Worm (Caenorhabditis elegans) whole organism, L3 larva: Measurements from ENCODE around the gene srh-140.

ENCODE experiments used
- R02D3.7 ChIP-seq: fragments of 150-350 bp; optimal IDR thresholded peaks from 2 replicates; lab custom pipeline; 2014; ENCODE audit warnings: missing biosample characterization, missing genetic modification characterization
- ZK546.5 ChIP-seq: sonication (generic microtip); optimal IDR thresholded peaks from 2 replicates; lab custom pipeline; 2017; ENCODE audit warnings: missing biosample characterization, missing genetic modification characterization
- aly-2 ChIP-seq: fragments of 150-350 bp; optimal IDR thresholded peaks from 2 replicates; lab custom pipeline; 2014; ENCODE audit warnings: missing biosample characterization, missing genetic modification characterization
- ama-1 ChIP-seq: fragments of 150-350 bp; optimal IDR thresholded peaks from 2 replicates; lab custom pipeline; 2018
- ceh-16 ChIP-seq: sonication (generic microtip); optimal IDR thresholded peaks from 2 replicates; lab custom pipeline; 2017; ENCODE audit warnings: missing biosample characterization, missing genetic modification characterization
- ceh-28 ChIP-seq: fragments of 150-350 bp; optimal IDR thresholded peaks from 2 replicates; lab custom pipeline; 2014; ENCODE audit warnings: missing biosample characterization, missing genetic modification reagents, missing genetic modification characterization
- ceh-9 ChIP-seq: sonication (generic microtip); optimal IDR thresholded peaks from 2 replicates; lab custom pipeline; 2018; ENCODE audit warnings: missing biosample characterization, missing genetic modification characterization
- daf-12 ChIP-seq: fragments of 150-350 bp; optimal IDR thresholded peaks from 2 replicates; lab custom pipeline; 2014; ENCODE audit warnings: missing biosample characterization, missing genetic modification reagents, missing genetic modification characterization
- egl-27 ChIP-seq: sonication (generic microtip); optimal IDR thresholded peaks from 4 replicates; lab custom pipeline; 2017; ENCODE audit warnings: missing biosample characterization, missing genetic modification reagents, missing genetic modification characterization
- egl-5 ChIP-seq: fragments of 150-350 bp; optimal IDR thresholded peaks from 2 replicates; lab custom pipeline; 2017; ENCODE audit warnings: missing biosample characterization, missing genetic modification reagents, missing genetic modification characterization, inconsistent platforms
- elt-1 ChIP-seq: fragments of 150-350 bp; optimal IDR thresholded peaks from 2 replicates; lab custom pipeline; 2014; ENCODE audit warnings: missing biosample characterization, missing genetic modification characterization
- elt-2 ChIP-seq: sonication (generic microtip); optimal IDR thresholded peaks from 2 replicates; lab custom pipeline; 2016; ENCODE audit warnings: missing genetic modification reagents, mild to moderate bottlenecking, missing genetic modification characterization, missing compliant biosample characterization
- elt-3 ChIP-seq, 3 experiments: fragments of 150-350 bp in 1 of 3; sonication (generic microtip) in 2 of 3; optimal IDR thresholded peaks; 2 replicates in 2 of 3; 4 replicates in 1 of 3; lab custom pipeline; 2014 to 2017; ENCODE audit warnings: missing biosample characterization in 3 of 3, missing genetic modification characterization in 3 of 3
- eor-1 ChIP-seq, 2 experiments: fragments of 150-350 bp; optimal IDR thresholded peaks; 2 replicates each; lab custom pipeline; 2014 to 2018; ENCODE audit warnings: missing biosample characterization in 2 of 2, missing genetic modification characterization in 2 of 2
- fkh-10 ChIP-seq: sonication (generic microtip); optimal IDR thresholded peaks from 2 replicates; lab custom pipeline; 2017; ENCODE audit warnings: missing biosample characterization, missing genetic modification reagents, missing genetic modification characterization
- fkh-2 ChIP-seq: fragments of 150-350 bp; optimal IDR thresholded peaks from 2 replicates; lab custom pipeline; 2014; ENCODE audit warnings: missing biosample characterization, missing genetic modification reagents, missing genetic modification characterization
- fos-1 ChIP-seq: fragments of 150-350 bp; optimal IDR thresholded peaks from 2 replicates; lab custom pipeline; 2014; ENCODE audit warnings: missing biosample characterization, missing genetic modification characterization
- hmg-11 ChIP-seq: sonication (generic microtip); optimal IDR thresholded peaks from 2 replicates; lab custom pipeline; 2016; ENCODE audit warnings: missing genetic modification characterization, missing compliant biosample characterization
- jun-1 ChIP-seq: fragments of 150-350 bp; optimal IDR thresholded peaks from 2 replicates; lab custom pipeline; 2014; ENCODE audit warnings: missing biosample characterization, missing genetic modification reagents, missing genetic modification characterization
- lin-15B ChIP-seq: fragments of 150-350 bp; optimal IDR thresholded peaks from 2 replicates; lab custom pipeline; 2014; ENCODE audit warnings: missing biosample characterization, missing genetic modification characterization
- lin-39 ChIP-seq: fragments of 150-350 bp; optimal IDR thresholded peaks from 2 replicates; lab custom pipeline; 2018; ENCODE audit warnings: missing biosample characterization, missing genetic modification reagents, missing genetic modification characterization
- lsy-12 ChIP-seq: sonication (generic microtip); optimal IDR thresholded peaks from 2 replicates; lab custom pipeline; 2016; ENCODE audit warnings: mild to moderate bottlenecking, missing genetic modification characterization, missing compliant biosample characterization
- mdl-1 ChIP-seq: fragments of 150-350 bp; optimal IDR thresholded peaks from 2 replicates; lab custom pipeline; 2014; ENCODE audit warnings: missing biosample characterization, missing genetic modification characterization
- mml-1 ChIP-seq: fragments of 150-350 bp; sonication (generic microtip); optimal IDR thresholded peaks from 3 replicates; lab custom pipeline; 2014; ENCODE audit warnings: missing biosample characterization, missing genetic modification characterization
- nhr-11 ChIP-seq: fragments of 150-350 bp; optimal IDR thresholded peaks from 2 replicates; lab custom pipeline; 2014; ENCODE audit warnings: missing biosample characterization, missing genetic modification characterization
- nhr-12 ChIP-seq: fragments of 150-350 bp; optimal IDR thresholded peaks from 2 replicates; lab custom pipeline; 2014; ENCODE audit warnings: missing biosample characterization, missing genetic modification characterization
- nhr-237 ChIP-seq: fragments of 150-350 bp; optimal IDR thresholded peaks from 2 replicates; lab custom pipeline; 2014; ENCODE audit warnings: missing biosample characterization, missing genetic modification characterization
- nhr-25 ChIP-seq: sonication (generic microtip); optimal IDR thresholded peaks from 2 replicates; lab custom pipeline; 2017; ENCODE audit warnings: missing biosample characterization, missing genetic modification characterization
- nhr-28 ChIP-seq: fragments of 150-350 bp; optimal IDR thresholded peaks from 2 replicates; lab custom pipeline; 2014; ENCODE audit warnings: missing biosample characterization, missing genetic modification characterization
- nhr-43 ChIP-seq: sonication (generic microtip); optimal IDR thresholded peaks from 2 replicates; lab custom pipeline; 2016; ENCODE audit warnings: mild to moderate bottlenecking, missing genetic modification characterization, missing compliant biosample characterization; ENCODE audit not compliant: poor library complexity, severe bottlenecking
- nhr-67 ChIP-seq: fragments of 150-350 bp; optimal IDR thresholded peaks from 2 replicates; lab custom pipeline; 2014; ENCODE audit warnings: missing biosample characterization, missing genetic modification characterization
- nhr-76 ChIP-seq: fragments of 150-350 bp; sonication (generic microtip); optimal IDR thresholded peaks from 5 replicates; lab custom pipeline; 2014; ENCODE audit warnings: missing biosample characterization, missing genetic modification characterization
- pha-4 ChIP-seq: fragments of 150-350 bp; optimal IDR thresholded peaks from 2 replicates; lab custom pipeline; 2014; ENCODE audit warnings: missing biosample characterization, missing genetic modification reagents, missing genetic modification characterization
- pqm-1 ChIP-seq: fragments of 150-350 bp; optimal IDR thresholded peaks from 2 replicates; lab custom pipeline; 2017; ENCODE audit warnings: missing biosample characterization, missing genetic modification characterization, inconsistent platforms
- sea-2 ChIP-seq: fragments of 150-350 bp; sonication (generic microtip); optimal IDR thresholded peaks from 4 replicates; lab custom pipeline; 2014; ENCODE audit warnings: missing biosample characterization, missing genetic modification reagents, missing genetic modification characterization
- skn-1 ChIP-seq: fragments of 150-350 bp; optimal IDR thresholded peaks from 2 replicates; lab custom pipeline; 2014; ENCODE audit warnings: missing biosample characterization, missing genetic modification characterization
- snpc-4 ChIP-seq: fragments of 150-350 bp; optimal IDR thresholded peaks from 2 replicates; lab custom pipeline; 2014; ENCODE audit warnings: missing biosample characterization, missing genetic modification characterization
- tbx-2 ChIP-seq: sonication (generic microtip); optimal IDR thresholded peaks from 2 replicates; lab custom pipeline; 2016; ENCODE audit warnings: mild to moderate bottlenecking, missing genetic modification characterization, missing compliant biosample characterization

The srh-140 gene

DNA sequence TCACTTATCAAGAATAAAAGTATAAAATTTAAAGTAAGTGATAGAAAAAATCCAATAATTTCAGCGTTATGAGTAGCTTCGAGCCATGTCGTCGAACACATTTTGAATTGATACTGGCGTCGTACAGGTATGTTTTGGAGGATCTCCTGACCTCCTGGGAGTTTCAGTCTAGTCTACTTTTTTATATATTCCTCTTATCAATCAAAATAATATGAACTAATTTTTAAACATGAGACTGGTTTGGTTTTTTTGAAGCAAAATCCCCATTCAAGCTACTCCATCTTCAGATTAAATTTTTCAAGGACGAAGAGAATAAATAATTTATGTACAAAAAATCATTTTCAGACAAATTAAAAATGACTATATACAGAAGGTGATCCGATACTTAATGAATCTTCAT, 10.1 kb upstream of the srh-140 start, which contains the start of gene str-101:
Gene str-101, minus strand, starts transcription at position 101 of the 400 bp plus-strand sequence.
- TF ChIP-seq elt-1 (no peak), aly-2 (no peak), ceh-16 (tag; lab: Kevin White, UChicago) (no peak), R02D3.7 (tag; lab: Kevin White, UChicago) (no peak), sea-2 (GFP tag; lab: Kevin White, UChicago) (no peak), fkh-10 (GFP tag; lab: Kevin White, UChicago) (no peak), tbx-2 (tag; lab: Kevin White, UChicago) (no peak), nhr-11 (no peak), pha-4 (tag; lab: Kevin White, UChicago) (no peak), ceh-28 (tag; lab: Kevin White, UChicago) (no peak), nhr-76 (tag; lab: Kevin White, UChicago) (no peak), fos-1 (tag; lab: Kevin White, UChicago) (no peak), ceh-9 (tag; lab: Kevin White, UChicago) (no peak), hmg-11 (tag; lab: Kevin White, UChicago) (no peak), nhr-237 (no peak), lin-39 (no peak), jun-1 (tag; lab: Kevin White, UChicago) (no peak), mdl-1 (tag; lab: Kevin White, UChicago) (no peak), nhr-12 (tag; lab: Kevin White, UChicago) (no peak)

DNA sequence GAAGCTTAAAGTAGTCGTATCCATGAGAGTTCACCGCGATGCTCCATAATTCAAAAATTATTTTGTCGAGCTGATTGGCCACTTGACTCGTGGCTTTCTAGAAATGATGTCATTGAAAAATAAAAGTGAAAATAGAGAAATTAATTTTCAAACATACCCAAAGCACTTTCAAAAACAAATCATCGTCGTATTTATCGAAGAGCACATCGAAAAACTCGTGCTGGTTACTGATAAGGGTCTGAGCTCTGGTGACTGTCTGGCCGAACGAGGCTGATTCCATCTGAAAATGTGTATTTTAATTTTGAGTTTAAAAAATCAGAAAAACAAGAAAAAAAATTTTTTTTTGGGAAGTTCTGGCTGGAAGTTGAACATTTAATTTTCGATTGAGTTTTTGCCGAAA, 9.6 kb upstream of the srh-140 start:
- no peak for TF ChIP-seq ceh-28 (tag; lab: Kevin White, UChicago)
- TF ChIP-seq skn-1: no peak
- TF ChIP-seq R02D3.7 (tag; lab: Kevin White, UChicago): no peak
- no peak for TF ChIP-seq nhr-11
- TF ChIP-seq nhr-237: no peak
- TF ChIP-seq pqm-1 (tag; lab: Kevin White, UChicago): peak; percentile 34
- no peak for TF ChIP-seq nhr-25
- TF ChIP-seq fkh-10 (GFP tag; lab: Kevin White, UChicago): no peak
- no peak for TF ChIP-seq daf-12 (tag; lab: Kevin White, UChicago)
- TF ChIP-seq lin-39: no peak
- no peak for TF ChIP-seq egl-5 (tag; lab: Kevin White, UChicago)
- TF ChIP-seq lsy-12 (tag; lab: Kevin White, UChicago): no peak
- TF ChIP-seq elt-2 (tag; lab: Kevin White, UChicago): peak; percentile 11

DNA sequence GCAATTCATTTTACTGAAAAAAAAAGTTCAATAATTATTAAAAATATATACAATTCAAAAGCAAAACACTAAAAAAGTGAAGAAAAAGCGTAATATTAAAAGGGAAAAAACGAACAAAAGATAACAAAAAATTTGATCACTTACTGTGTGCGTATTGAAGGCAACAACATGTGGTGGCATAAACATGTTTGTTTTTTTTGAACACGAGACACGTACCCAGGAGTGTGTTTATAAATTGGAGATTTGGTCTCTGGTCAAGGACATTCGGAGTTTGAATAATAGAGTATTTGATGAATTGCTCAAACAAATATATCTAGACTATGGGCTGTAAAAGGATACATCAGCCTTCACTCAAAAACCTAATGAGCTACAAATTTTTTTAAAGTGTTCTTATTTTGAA, 6.4 kb upstream of the srh-140 start:
- no peak for TF ChIP-seq nhr-28 (tag; lab: Kevin White, UChicago)
- TF ChIP-seq elt-3 (tag; optimal IDR thresholded peaks at IDR 0.05; lab: Kevin White, UChicago): no peak
- no peak for TF ChIP-seq fos-1 (tag; lab: Kevin White, UChicago)
- TF ChIP-seq aly-2: no peak
- TF ChIP-seq mml-1: no peak
- TF ChIP-seq nhr-43 (tag; lab: Kevin White, UChicago): no peak
- no peak for TF ChIP-seq mdl-1 (tag; lab: Kevin White, UChicago)
- TF ChIP-seq ceh-9 (tag; lab: Kevin White, UChicago): no peak
- TF ChIP-seq ZK546.5 (tag; lab: Kevin White, UChicago): no peak
- TF ChIP-seq nhr-12 (tag; lab: Kevin White, UChicago): no peak
- TF ChIP-seq snpc-4 (tag; lab: Kevin White, UChicago): no peak
- no peak for TF ChIP-seq eor-1 (tag; optimal IDR thresholded peaks at IDR 0.05; lab: Kevin White, UChicago)
- no peak for TF ChIP-seq ama-1 (lab: Kevin White, UChicago)
- TF ChIP-seq fkh-2 (tag; lab: Kevin White, UChicago): no peak
- TF ChIP-seq nhr-237: no peak
- TF ChIP-seq nhr-67 (tag; lab: Kevin White, UChicago): no peak
- no peak for TF ChIP-seq lin-15B
- TF ChIP-seq jun-1 (tag; lab: Kevin White, UChicago): no peak
- no peak for TF ChIP-seq daf-12 (tag; lab: Kevin White, UChicago)
- no peak for TF ChIP-seq elt-1

DNA sequence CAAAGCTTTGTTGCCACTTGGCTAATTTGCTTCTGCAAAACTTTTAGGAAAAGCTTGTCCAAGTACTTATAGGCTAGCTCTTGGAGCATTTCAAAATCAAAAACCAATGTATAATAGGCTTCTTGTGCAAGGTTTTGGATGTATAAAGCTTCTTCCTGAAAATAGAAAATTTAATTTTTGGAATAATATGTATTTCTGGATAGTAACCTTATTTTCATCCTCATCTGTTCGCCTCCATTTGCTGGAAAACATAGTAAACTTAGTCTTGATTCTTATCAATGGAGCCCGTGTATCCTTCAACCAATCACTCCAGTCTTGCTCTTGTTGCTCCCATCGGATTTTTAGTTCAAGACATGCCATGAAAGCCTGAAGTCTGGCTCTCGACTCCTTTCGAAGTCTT, 5.3 kb upstream of the srh-140 start, which contains the start of gene Y6E2A.4:
Gene Y6E2A.4, minus strand, starts transcription at position 101 of the 400 bp plus-strand sequence.
- TF ChIP-seq elt-1: no peak
- TF ChIP-seq egl-27: no peak
- no peak for TF ChIP-seq pqm-1 (tag; lab: Kevin White, UChicago)
- TF ChIP-seq tbx-2 (tag; lab: Kevin White, UChicago): no peak
- TF ChIP-seq elt-3 (tag; optimal IDR thresholded peaks at IDR 0.05; lab: Kevin White, UChicago): no peak
- no peak for TF ChIP-seq R02D3.7 (tag; lab: Kevin White, UChicago)
- TF ChIP-seq nhr-11: no peak
- TF ChIP-seq fos-1 (tag; lab: Kevin White, UChicago): no peak
- no peak for TF ChIP-seq ama-1 (lab: Kevin White, UChicago)
- no peak for TF ChIP-seq lin-39
- no peak for TF ChIP-seq egl-5 (tag; lab: Kevin White, UChicago)
- no peak for TF ChIP-seq nhr-25
- no peak for TF ChIP-seq nhr-67 (tag; lab: Kevin White, UChicago)
- TF ChIP-seq ceh-28 (tag; lab: Kevin White, UChicago): no peak
- TF ChIP-seq pha-4 (tag; lab: Kevin White, UChicago): no peak
- TF ChIP-seq nhr-43 (tag; lab: Kevin White, UChicago): no peak
- no peak for TF ChIP-seq sea-2 (GFP tag; lab: Kevin White, UChicago)
